Fruit fly (Drosophila melanogaster): ENCODE measurements around the gene CG5292.
A peak's percentile ranks its signal among the peaks of the same experiment; 100 is the strongest.

Gene CG5292

dm6 chr3R:17110880-17111726, 40.6 kb upstream of the CG5292 start:
- TF ChIP-seq HHEX (GFP tag; optimal IDR thresholded peaks at IDR 0.05) (no peak), CG10543 (GFP tag; optimal IDR thresholded peaks at IDR 0.05) (no peak), oc (tag; optimal IDR thresholded peaks at IDR 0.05) (peak; percentile 4), gsb-n (tag; optimal IDR thresholded peaks at IDR 0.05) (peak; percentile 6), CG4360 (GFP tag; IDR thresholded peaks at IDR 0.05) (no peak), cad (GFP tag; optimal IDR thresholded peaks at IDR 0.05) (no peak), vvl (GFP tag; IDR thresholded peaks at IDR 0.05) (peak; percentile 15; the same call in 1 of the 2 replicates), CG10267 (tag; optimal IDR thresholded peaks at IDR 0.05) (no peak), CHES-1-like (GFP tag; optimal IDR thresholded peaks at IDR 0.05) (no peak), wdn (GFP tag; IDR thresholded peaks at IDR 0.05) (no peak), gsb (GFP tag; IDR thresholded peaks at IDR 0.05) (no peak), vnd (GFP tag; IDR thresholded peaks at IDR 0.05; ENCODE audit: partially characterized antibody) (no peak), CG12219 (GFP tag; optimal IDR thresholded peaks at IDR 0.05) (no peak), HLHmδ (GFP tag; optimal IDR thresholded peaks at IDR 0.05) (no peak), Blimp-1 (GFP tag; optimal IDR thresholded peaks at IDR 0.05) (peak; percentile 2), CG9215 (GFP tag; IDR thresholded peaks at IDR 0.05) (no peak), Neu2 (GFP tag; optimal IDR thresholded peaks at IDR 0.05; ENCODE audit: borderline replicate concordance) (peak; percentile 56), Atf3 (GFP tag; optimal IDR thresholded peaks at IDR 0.05) (no peak), insv (GFP tag; optimal IDR thresholded peaks at IDR 0.05) (no peak), CG4404 (GFP tag; IDR thresholded peaks at IDR 0.05) (no peak), gce (GFP tag; IDR thresholded peaks at IDR 0.05) (no peak), caup (GFP tag; optimal IDR thresholded peaks at IDR 0.05; ENCODE audit: severe bottlenecking) (no peak), row (GFP tag; IDR thresholded peaks at IDR 0.05) (no peak), CG10462 (GFP tag; optimal IDR thresholded peaks at IDR 0.05) (no peak), CG14667 (GFP tag; IDR thresholded peaks at IDR 0.05) (no peak), CG10366 (GFP tag; IDR thresholded peaks at IDR 0.05) (no peak), zen2 (GFP tag; IDR thresholded peaks at IDR 0.05; ENCODE audit: partially characterized antibody) (no peak), CG30403 (GFP tag; optimal IDR thresholded peaks at IDR 0.05) (no peak), Fer1 (GFP tag; optimal IDR thresholded peaks at IDR 0.05) (no peak)

DNA sequence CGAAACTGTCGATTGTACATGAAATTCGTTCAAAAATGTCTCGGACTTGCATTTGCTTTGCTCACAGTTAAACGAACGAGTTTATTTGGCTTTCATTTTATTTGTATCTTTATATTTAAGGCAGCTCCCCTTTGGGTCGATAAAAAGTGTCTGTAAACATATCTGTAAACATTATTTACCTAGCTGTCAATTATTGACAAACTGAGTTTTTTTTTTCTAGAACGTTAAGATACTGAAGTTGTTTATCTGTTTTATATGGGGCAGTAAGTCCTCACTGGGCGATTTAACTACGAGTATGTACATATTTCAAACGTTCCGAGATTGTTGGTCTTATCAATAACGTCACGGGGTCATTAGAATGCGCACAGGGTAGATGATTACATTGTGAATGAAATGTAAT, 36.0 kb upstream of the CG5292 start:
- peak; percentile 10 for TF ChIP-seq CG18599 (GFP tag; optimal IDR thresholded peaks at IDR 0.05)
- TF ChIP-seq Blimp-1 (GFP tag; optimal IDR thresholded peaks at IDR 0.05) = peak; percentile 15
- TF ChIP-seq CG33557 (GFP tag; optimal IDR thresholded peaks at IDR 0.05) = peak; percentile 69
- peak; percentile 35 for TF ChIP-seq pfk (GFP tag; optimal IDR thresholded peaks at IDR 0.05)
- peak; percentile 43 for TF ChIP-seq CG34376 (GFP tag; optimal IDR thresholded peaks at IDR 0.05)
- peak; percentile 37 for TF ChIP-seq CG2875 (GFP tag; optimal IDR thresholded peaks at IDR 0.05)
- peak; percentile 50 for TF ChIP-seq Asciz (GFP tag; optimal IDR thresholded peaks at IDR 0.05)
- TF ChIP-seq vvl (GFP tag; IDR thresholded peaks at IDR 0.05) = no peak
- TF ChIP-seq CG14441 (GFP tag; IDR thresholded peaks at IDR 0.05) = 0 out of 2 replicates have a peak, but pooled peaks have one; percentile 20
- TF ChIP-seq ftz-f1 (GFP tag; optimal IDR thresholded peaks at IDR 0.05) = no peak
- peak in 1 of 2 experiments; percentile 51 for TF ChIP-seq Hr78 (GFP tag; optimal IDR thresholded peaks at IDR 0.05)
- peak; percentile 43 for TF ChIP-seq CG10543 (GFP tag; optimal IDR thresholded peaks at IDR 0.05)
- peak; percentile 37 for TF ChIP-seq Sox100B (GFP tag; optimal IDR thresholded peaks at IDR 0.05)
- peak; percentile 20 for TF ChIP-seq CG1233 (GFP tag; optimal IDR thresholded peaks at IDR 0.05)
- peak; percentile 45 for TF ChIP-seq grn (GFP tag; optimal IDR thresholded peaks at IDR 0.05)
- TF ChIP-seq CG9727 (GFP tag; optimal IDR thresholded peaks at IDR 0.05) = peak; percentile 21
- no peak for TF ChIP-seq chn (GFP tag; optimal IDR thresholded peaks at IDR 0.05)
- peak; percentile 30 for TF ChIP-seq CG6254 (GFP tag; optimal IDR thresholded peaks at IDR 0.05)
- TF ChIP-seq CG10431 (GFP tag; optimal IDR thresholded peaks at IDR 0.05) = peak; percentile 32
- peak; percentile 27 for TF ChIP-seq CG6765 (GFP tag; optimal IDR thresholded peaks at IDR 0.05)
- TF ChIP-seq CG13296 (GFP tag; optimal IDR thresholded peaks at IDR 0.05) = peak; percentile 49
- TF ChIP-seq run (tag; optimal IDR thresholded peaks at IDR 0.05) = no peak
- TF ChIP-seq eyg (GFP tag; optimal IDR thresholded peaks at IDR 0.05) = peak; percentile 17

Measured in whole organism, embryonic.